Worm (Caenorhabditis elegans): ENCODE data around the gene C04B4.2.

DNA sequence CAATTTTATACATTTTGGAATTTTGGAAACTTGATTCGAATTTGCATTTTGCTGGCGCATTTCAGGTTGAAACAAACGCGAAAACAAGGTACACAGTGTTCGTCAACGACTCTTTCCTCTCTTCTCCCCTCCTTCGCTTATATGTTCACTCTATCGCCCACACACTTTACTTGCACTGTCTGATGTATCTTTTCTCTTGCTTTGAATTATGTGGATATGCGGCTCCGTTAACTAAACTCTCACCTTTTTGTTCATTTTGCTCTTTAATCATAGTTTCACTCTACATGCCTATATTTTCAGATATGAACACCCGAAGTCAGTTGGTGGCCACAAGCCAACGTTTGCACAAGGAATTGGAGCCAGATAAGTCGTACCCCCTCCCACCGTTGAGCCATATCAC lies 11.2 kb downstream of the C04B4.2 start, which contains the start of gene W06D11.1:
- no peak for TF ChIP-seq lin-13 (tag; optimal IDR thresholded peaks at IDR 0.05)
- no peak for TF ChIP-seq nhr-28 (tag; optimal IDR thresholded peaks at IDR 0.05)
- TF ChIP-seq blmp-1 (tag; optimal IDR thresholded peaks at IDR 0.05) = no peak
- no peak for TF ChIP-seq mep-1 (tag; optimal IDR thresholded peaks at IDR 0.05)
- TF ChIP-seq unc-62 (GFP tag; optimal IDR thresholded peaks at IDR 0.05) = no peak
- no peak for TF ChIP-seq snpc-4 (tag; optimal IDR thresholded peaks at IDR 0.05)
- no peak for TF ChIP-seq elt-3 (tag; optimal IDR thresholded peaks at IDR 0.05)
- TF ChIP-seq nhr-12 (tag; optimal IDR thresholded peaks at IDR 0.05) = no peak
- TF ChIP-seq elt-1 (tag; optimal IDR thresholded peaks at IDR 0.05; ENCODE audit: borderline replicate concordance, insufficient read depth) = no peak
- no peak for TF ChIP-seq cnd-1 (tag; optimal IDR thresholded peaks at IDR 0.05)
- TF ChIP-seq pha-4 (tag; optimal IDR thresholded peaks at IDR 0.05) = no peak
- no peak for TF ChIP-seq ztf-11 (tag; optimal IDR thresholded peaks at IDR 0.05)
- TF ChIP-seq ceh-43 (GFP tag; optimal IDR thresholded peaks at IDR 0.05) = no peak
- TF ChIP-seq unc-39 (tag; optimal IDR thresholded peaks at IDR 0.05) = no peak

Data from whole organism, mixed stage, embryonic.